Worm (Caenorhabditis elegans): ENCODE data around the gene mig-17.

The mig-17 gene

ce11 chrV:11412125-11412524 lies 34.4 kb upstream of the mig-17 start:
- peak; percentile 2 for TF ChIP-seq lsy-12 (tag; optimal IDR thresholded peaks at IDR 0.05)
- TF ChIP-seq nhr-76 (tag; optimal IDR thresholded peaks at IDR 0.05) = no peak
- TF ChIP-seq nhr-237 (tag; optimal IDR thresholded peaks at IDR 0.05) = no peak
- TF ChIP-seq elt-2 (tag; optimal IDR thresholded peaks at IDR 0.05) = peak; percentile 79
- TF ChIP-seq snpc-4 (tag; optimal IDR thresholded peaks at IDR 0.05) = peak; percentile 14
- peak; percentile 60 for TF ChIP-seq pqm-1 (tag; optimal IDR thresholded peaks at IDR 0.05)
- peak; percentile 58 for TF ChIP-seq jun-1 (tag; optimal IDR thresholded peaks at IDR 0.05)

ce11 chrV:11415059-11415458 lies 31.4 kb upstream of the mig-17 start, which contains the start of gene deg-3:
TSS of gene deg-3 (minus strand) at chrV:11415159.
- TF ChIP-seq lin-39 (tag; optimal IDR thresholded peaks at IDR 0.05) (no peak), ceh-16 (tag; optimal IDR thresholded peaks at IDR 0.05) (no peak), nhr-43 (tag; optimal IDR thresholded peaks at IDR 0.05; ENCODE audit: poor library complexity, severe bottlenecking) (no peak), skn-1 (tag; optimal IDR thresholded peaks at IDR 0.05) (no peak), fos-1 (tag; optimal IDR thresholded peaks at IDR 0.05) (no peak), daf-12 (tag; optimal IDR thresholded peaks at IDR 0.05) (no peak), zag-1 (tag; optimal IDR thresholded peaks at IDR 0.05) (no peak), jun-1 (tag; optimal IDR thresholded peaks at IDR 0.05) (no peak), nfya-1 (tag; optimal IDR thresholded peaks at IDR 0.05; ENCODE audit: insufficient read depth) (no peak), nhr-237 (tag; optimal IDR thresholded peaks at IDR 0.05) (no peak), mml-1 (tag; optimal IDR thresholded peaks at IDR 0.05) (no peak), snpc-4 (tag; optimal IDR thresholded peaks at IDR 0.05) (no peak), ceh-28 (tag; optimal IDR thresholded peaks at IDR 0.05) (no peak), nhr-25 (tag; optimal IDR thresholded peaks at IDR 0.05) (no peak), unc-62 (GFP tag; optimal IDR thresholded peaks at IDR 0.05) (no peak), pqm-1 (tag; optimal IDR thresholded peaks at IDR 0.05) (no peak), elt-2 (tag; optimal IDR thresholded peaks at IDR 0.05) (no peak), egl-27 (tag; optimal IDR thresholded peaks at IDR 0.05) (no peak), ceh-82 (tag; optimal IDR thresholded peaks at IDR 0.05) (no peak), hmg-11 (tag; optimal IDR thresholded peaks at IDR 0.05) (no peak)

- TF ChIP-seq zag-1 (tag; optimal IDR thresholded peaks at IDR 0.05) (no peak), lin-39 (tag; optimal IDR thresholded peaks at IDR 0.05) (no peak), nhr-25 (tag; optimal IDR thresholded peaks at IDR 0.05) (no peak), aly-2 (tag; optimal IDR thresholded peaks at IDR 0.05) (no peak), hmg-11 (tag; optimal IDR thresholded peaks at IDR 0.05) (no peak), ceh-9 (tag; optimal IDR thresholded peaks at IDR 0.05) (no peak), pha-4 (tag; optimal IDR thresholded peaks at IDR 0.05) (no peak), egl-5 (tag; optimal IDR thresholded peaks at IDR 0.05) (no peak), fkh-2 (tag; optimal IDR thresholded peaks at IDR 0.05) (no peak), egl-27 (tag; optimal IDR thresholded peaks at IDR 0.05) (no peak), lsy-12 (tag; optimal IDR thresholded peaks at IDR 0.05) (no peak), tbx-2 (tag; optimal IDR thresholded peaks at IDR 0.05) (no peak), ama-1 (optimal IDR thresholded peaks at IDR 0.05) (no peak), elt-3 (tag; optimal IDR thresholded peaks at IDR 0.05) (no peak), R02D3.7 (tag; optimal IDR thresholded peaks at IDR 0.05) (no peak)
These were observed 24.9 kb upstream of the mig-17 start, which contains the start of gene des-2 for ce11 chrV:11421605-11422004. TSS of gene des-2 (minus strand) at chrV:11421705.

- TF ChIP-seq nhr-25 (tag; optimal IDR thresholded peaks at IDR 0.05) (no peak), R02D3.7 (tag; optimal IDR thresholded peaks at IDR 0.05) (no peak), daf-12 (tag; optimal IDR thresholded peaks at IDR 0.05) (no peak), unc-62 (GFP tag; optimal IDR thresholded peaks at IDR 0.05) (no peak), zag-1 (tag; optimal IDR thresholded peaks at IDR 0.05) (no peak), egl-5 (tag; optimal IDR thresholded peaks at IDR 0.05) (no peak), ZK546.5 (tag; optimal IDR thresholded peaks at IDR 0.05) (no peak), elt-1 (tag; optimal IDR thresholded peaks at IDR 0.05) (no peak), sea-2 (GFP tag; optimal IDR thresholded peaks at IDR 0.05) (no peak), tbx-2 (tag; optimal IDR thresholded peaks at IDR 0.05) (no peak), pqm-1 (tag; optimal IDR thresholded peaks at IDR 0.05) (no peak), lin-15B (tag; optimal IDR thresholded peaks at IDR 0.05) (no peak), ceh-28 (tag; optimal IDR thresholded peaks at IDR 0.05) (no peak), aly-2 (tag; optimal IDR thresholded peaks at IDR 0.05) (no peak), egl-27 (tag; optimal IDR thresholded peaks at IDR 0.05) (no peak)
These were observed 21.9 kb upstream of the mig-17 start, which contains the start of gene T26H10.2 for ce11 chrV:11424565-11424964. TSS of gene T26H10.2 (minus strand) at chrV:11424665.
